Fruit fly (Drosophila melanogaster): Measurements from ENCODE around the gene CG7295.

The CG7295 gene

DNA sequence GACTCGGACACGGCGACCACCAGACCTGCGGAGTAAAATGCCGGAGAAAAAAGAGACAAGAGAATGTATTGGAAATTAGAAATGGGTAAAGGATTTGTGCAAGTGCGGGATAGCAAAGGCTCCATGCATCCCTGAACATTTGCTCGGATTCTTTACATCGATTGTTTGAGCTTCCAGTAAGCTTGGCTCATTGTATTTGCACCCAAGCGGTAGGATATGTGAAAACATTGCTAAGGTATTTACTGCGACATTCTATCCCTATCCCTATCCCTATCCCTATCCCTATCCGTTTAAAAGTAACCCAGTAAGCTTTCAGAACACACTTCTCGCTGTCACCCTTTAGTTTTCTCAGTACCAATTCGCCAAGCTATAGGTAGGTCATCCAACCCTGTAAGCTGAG is at the start of gene CG7295:
Gene CG7295 (plus strand): TSS at position 301 of the 400 bp plus-strand sequence.
- TF ChIP-seq Hr96 (GFP tag; optimal IDR thresholded peaks at IDR 0.05) (no peak), pad (GFP tag; optimal IDR thresholded peaks at IDR 0.05) (no peak), CG14711 (tag; optimal IDR thresholded peaks at IDR 0.05) (no peak), CG7045 (GFP tag; optimal IDR thresholded peaks at IDR 0.05) (no peak), cic (GFP tag; optimal IDR thresholded peaks at IDR 0.05) (no peak)

DNA sequence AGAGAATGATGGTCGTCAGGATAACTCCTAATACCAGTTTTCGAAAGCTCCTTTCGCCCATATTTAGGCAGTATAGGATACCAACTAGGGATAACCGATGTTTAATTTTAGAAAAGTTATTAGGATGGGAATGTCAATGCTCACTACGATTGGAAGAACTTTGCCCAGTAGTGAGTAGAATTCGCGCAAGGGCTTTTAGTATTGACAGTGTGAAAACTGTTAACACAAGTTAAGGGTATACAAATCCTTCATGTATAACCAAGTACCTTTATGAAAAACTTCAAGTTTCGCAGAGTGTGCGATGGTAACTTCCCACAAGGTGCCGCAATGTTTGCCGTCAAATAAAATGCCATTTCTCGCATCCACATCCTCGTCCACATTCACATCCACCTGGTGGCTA is 46.4 kb upstream of the CG7295 start, which contains the start of gene CG31933:
Gene CG31933 (minus strand): TSS at position 101 of the 400 bp plus-strand sequence.
- TF ChIP-seq Clk (GFP tag; optimal IDR thresholded peaks at IDR 0.05) (no peak), ovo (GFP tag; optimal IDR thresholded peaks at IDR 0.05) (no peak), Mnt (GFP tag; optimal IDR thresholded peaks at IDR 0.05) (no peak), cnc (optimal IDR thresholded peaks at IDR 0.05) (no peak), CG33017 (tag; optimal IDR thresholded peaks at IDR 0.05) (no peak), pad (GFP tag; optimal IDR thresholded peaks at IDR 0.05) (no peak), CG12768 (GFP tag; optimal IDR thresholded peaks at IDR 0.05) (no peak), CG7101 (tag; optimal IDR thresholded peaks at IDR 0.05) (no peak), CG1620 (GFP tag; optimal IDR thresholded peaks at IDR 0.05) (no peak), bab1 (GFP tag; optimal IDR thresholded peaks at IDR 0.05) (no peak), toe (GFP tag; optimal IDR thresholded peaks at IDR 0.05) (no peak), Hr96 (GFP tag; optimal IDR thresholded peaks at IDR 0.05) (no peak)

DNA sequence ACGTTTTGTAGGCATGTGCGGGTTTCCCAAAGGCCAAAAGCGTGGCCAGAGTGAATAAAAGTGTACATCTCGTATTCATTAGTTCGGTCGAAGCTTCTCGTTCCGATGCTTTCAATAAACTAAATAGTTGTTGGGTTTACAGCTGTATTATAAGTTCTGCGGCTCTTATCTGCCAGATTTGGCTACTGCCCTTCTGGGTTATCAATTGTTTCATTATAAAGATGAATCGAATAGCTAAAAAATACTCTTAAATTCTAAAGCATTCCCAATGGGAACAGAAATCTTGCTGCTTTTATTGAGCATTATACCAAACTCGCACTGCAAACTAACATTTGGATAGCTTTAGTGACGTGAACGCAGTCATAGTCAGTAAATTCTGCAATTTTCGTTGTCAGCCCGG is 43.2 kb upstream of the CG7295 start, which contains the start of gene CG31664:
Gene CG31664 (minus strand): TSS at position 101 of the 400 bp plus-strand sequence.
- TF ChIP-seq CG11617 (GFP tag; optimal IDR thresholded peaks at IDR 0.05) (no peak), pad (GFP tag; optimal IDR thresholded peaks at IDR 0.05) (no peak), CG14711 (tag; optimal IDR thresholded peaks at IDR 0.05) (no peak), ovo (GFP tag; optimal IDR thresholded peaks at IDR 0.05) (no peak), Crg-1 (GFP tag; optimal IDR thresholded peaks at IDR 0.05) (no peak), CG7045 (GFP tag; optimal IDR thresholded peaks at IDR 0.05) (no peak), kay (GFP tag; ENCODE audit: borderline replicate concordance) (no peak), bab1 (GFP tag; optimal IDR thresholded peaks at IDR 0.05) (no peak), toe (GFP tag; optimal IDR thresholded peaks at IDR 0.05) (no peak), Hr96 (GFP tag; optimal IDR thresholded peaks at IDR 0.05) (no peak), CG7101 (tag; optimal IDR thresholded peaks at IDR 0.05) (no peak), CG5204 (GFP tag; optimal IDR thresholded peaks at IDR 0.05) (no peak), cnc (optimal IDR thresholded peaks at IDR 0.05) (no peak), Clk (GFP tag; optimal IDR thresholded peaks at IDR 0.05) (no peak), Mnt (GFP tag; optimal IDR thresholded peaks at IDR 0.05) (no peak), CG12768 (GFP tag; optimal IDR thresholded peaks at IDR 0.05) (no peak), cic (GFP tag; optimal IDR thresholded peaks at IDR 0.05) (no peak)

DNA sequence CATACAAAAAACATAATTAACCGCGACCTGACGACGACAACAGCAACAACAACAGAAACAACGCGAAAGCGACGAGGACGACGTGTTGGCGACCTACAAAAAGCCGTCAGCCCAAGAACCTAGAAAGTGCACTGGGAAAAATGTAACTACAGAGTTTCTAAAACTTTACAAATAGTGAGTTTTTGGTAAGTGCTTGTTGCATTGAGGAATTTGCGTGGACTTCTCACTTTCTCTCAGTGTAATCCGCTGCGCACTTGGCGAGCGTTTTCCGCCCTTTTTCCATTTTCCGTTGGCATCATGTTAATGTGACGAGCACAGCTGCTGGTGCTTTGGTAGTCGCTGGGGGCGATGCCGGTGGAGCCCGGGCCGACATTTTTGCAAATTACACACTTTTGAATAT is 41.3 kb upstream of the CG7295 start:
- TF ChIP-seq Crg-1 (GFP tag; optimal IDR thresholded peaks at IDR 0.05) (no peak), CG14711 (tag; optimal IDR thresholded peaks at IDR 0.05) (no peak), tj (GFP tag; optimal IDR thresholded peaks at IDR 0.05) (no peak), Hr96 (GFP tag; optimal IDR thresholded peaks at IDR 0.05) (no peak), Mnt (GFP tag; optimal IDR thresholded peaks at IDR 0.05) (no peak), cnc (optimal IDR thresholded peaks at IDR 0.05) (no peak), CG7045 (GFP tag; optimal IDR thresholded peaks at IDR 0.05) (no peak), CG1620 (GFP tag; optimal IDR thresholded peaks at IDR 0.05) (no peak), Clk (GFP tag; optimal IDR thresholded peaks at IDR 0.05) (no peak), pad (GFP tag; optimal IDR thresholded peaks at IDR 0.05) (no peak), toe (GFP tag; optimal IDR thresholded peaks at IDR 0.05) (no peak)

DNA sequence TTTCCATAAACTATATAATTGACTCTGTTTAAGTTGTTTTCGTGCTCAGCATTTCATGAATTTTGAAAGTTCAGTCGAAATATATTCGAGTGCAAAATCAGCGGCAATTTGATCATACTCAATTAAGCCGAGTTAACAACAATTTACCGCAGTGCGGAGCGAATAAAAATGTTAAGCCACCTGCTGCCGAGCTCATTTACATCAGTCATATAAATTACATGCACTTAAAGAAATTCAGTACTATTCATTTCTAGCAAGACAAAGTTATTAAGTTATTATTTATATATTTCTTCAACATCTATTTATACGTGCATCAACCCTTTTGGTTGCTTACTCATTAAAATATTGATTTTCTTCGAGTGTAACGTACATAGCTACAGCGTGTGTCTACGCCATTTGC is 37.1 kb upstream of the CG7295 start, which contains the start of gene c-cup:
Gene c-cup (minus strand): TSS at position 101 of the 400 bp plus-strand sequence.
- TF ChIP-seq ovo (GFP tag; optimal IDR thresholded peaks at IDR 0.05) (no peak), Crg-1 (GFP tag; optimal IDR thresholded peaks at IDR 0.05) (no peak), Clk (GFP tag; optimal IDR thresholded peaks at IDR 0.05) (no peak), tj (GFP tag; optimal IDR thresholded peaks at IDR 0.05) (no peak), Mnt (GFP tag; optimal IDR thresholded peaks at IDR 0.05) (no peak), Hr96 (GFP tag; optimal IDR thresholded peaks at IDR 0.05) (no peak), CG5204 (GFP tag; optimal IDR thresholded peaks at IDR 0.05) (no peak), cnc (optimal IDR thresholded peaks at IDR 0.05) (no peak), CG1620 (GFP tag; optimal IDR thresholded peaks at IDR 0.05) (no peak), CG11617 (GFP tag; optimal IDR thresholded peaks at IDR 0.05) (no peak), CG14711 (tag; optimal IDR thresholded peaks at IDR 0.05) (no peak), cic (GFP tag; optimal IDR thresholded peaks at IDR 0.05) (no peak), toe (GFP tag; optimal IDR thresholded peaks at IDR 0.05) (no peak), bab1 (GFP tag; optimal IDR thresholded peaks at IDR 0.05) (no peak), kay (GFP tag; ENCODE audit: borderline replicate concordance) (no peak), pad (GFP tag; optimal IDR thresholded peaks at IDR 0.05) (no peak)

DNA sequence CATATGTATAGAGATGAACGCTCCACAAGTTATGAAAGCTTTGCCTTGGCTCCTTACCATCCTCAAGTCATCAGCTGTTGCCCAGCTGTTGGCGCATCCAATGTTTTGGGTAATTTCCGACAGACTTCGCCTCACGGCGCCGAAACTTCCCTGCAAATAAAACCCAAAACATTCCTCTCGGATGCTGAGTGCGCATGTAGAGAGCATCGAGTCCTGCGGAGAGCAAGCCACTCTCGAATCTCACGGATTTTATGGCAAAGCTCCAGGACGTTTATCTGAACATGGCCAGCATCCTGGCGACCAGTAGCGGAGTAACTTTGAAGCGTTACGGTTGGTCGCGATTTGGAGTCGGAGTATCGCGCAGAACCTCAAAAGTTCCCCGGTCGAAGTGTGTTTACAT is 33.4 kb upstream of the CG7295 start, which contains the start of gene wry:
Gene wry (plus strand): TSS at position 301 of the 400 bp plus-strand sequence.
- no peak for TF ChIP-seq kay (GFP tag; ENCODE audit: borderline replicate concordance)
- TF ChIP-seq CG33017 (tag; optimal IDR thresholded peaks at IDR 0.05) = no peak
- no peak for TF ChIP-seq CG14711 (tag; optimal IDR thresholded peaks at IDR 0.05)
- no peak for TF ChIP-seq CG12768 (GFP tag; optimal IDR thresholded peaks at IDR 0.05)
- TF ChIP-seq Clk (GFP tag; optimal IDR thresholded peaks at IDR 0.05) = no peak
- no peak for TF ChIP-seq pad (GFP tag; optimal IDR thresholded peaks at IDR 0.05)
- no peak for TF ChIP-seq bab1 (GFP tag; optimal IDR thresholded peaks at IDR 0.05)
- no peak for TF ChIP-seq toe (GFP tag; optimal IDR thresholded peaks at IDR 0.05)
- no peak for TF ChIP-seq Hr96 (GFP tag; optimal IDR thresholded peaks at IDR 0.05)

Data from whole organism, adult.